Worm (Caenorhabditis elegans): Measurements from ENCODE around the gene gst-23.

DNA sequence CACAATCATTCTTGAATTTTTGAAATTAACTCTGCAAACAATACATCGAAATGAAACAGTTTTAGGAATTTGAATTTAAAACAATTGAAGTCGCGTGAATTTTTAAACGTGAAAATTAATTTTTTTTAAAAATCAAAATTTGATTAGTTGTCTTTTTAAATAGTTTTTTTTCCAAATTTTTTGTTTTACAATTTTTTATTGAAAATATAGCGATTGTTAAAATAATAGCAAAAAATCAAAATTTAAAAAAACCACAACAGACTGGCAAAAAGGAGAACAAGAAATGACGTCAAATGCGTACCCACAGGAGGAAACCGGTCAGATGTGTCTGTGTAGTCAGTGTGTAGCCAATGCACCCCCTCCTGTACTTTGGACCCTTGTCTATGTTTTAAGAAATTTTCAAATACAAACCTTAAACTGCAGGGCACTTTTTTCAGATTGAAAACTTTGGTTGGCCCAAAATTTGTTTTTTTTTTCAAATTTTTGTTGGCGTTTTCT, 46.2 kb upstream of the gst-23 start, which contains the start of the genes Y73C8B.1 and Y73C8B.5:
- TF ChIP-seq T22C8.4 (GFP tag; IDR thresholded peaks at IDR 0.05) = no peak
- TF ChIP-seq flt-1 (GFP tag; IDR thresholded peaks at IDR 0.05) = no peak
- TF ChIP-seq klf-2 (GFP tag; conservative IDR thresholded peaks at IDR 0.05) = no peak
- no peak for TF ChIP-seq ref-1 (GFP tag; conservative IDR thresholded peaks at IDR 0.05)
- no peak for TF ChIP-seq ztf-23 (GFP tag; IDR thresholded peaks at IDR 0.05)
- no peak for TF ChIP-seq tab-1 (GFP tag; IDR thresholded peaks at IDR 0.05)
- no peak for TF ChIP-seq cog-1 (tag; optimal IDR thresholded peaks at IDR 0.05)
- no peak for TF ChIP-seq ztf-29 (GFP tag; IDR thresholded peaks at IDR 0.05)

Measured in whole organism, midembryonic.